Fruit fly (Drosophila melanogaster) whole organism, embryonic: ENCODE results near the gene IntS4.
A peak's percentile ranks its signal among the peaks of the same experiment; 100 is the strongest.

Experiments used
- Abd-B ChIP-seq: fragments of 200-800 bp; sonication (Bioruptor generic); optimal IDR thresholded peaks from 2 replicates; lab custom pipeline; 2018; ENCODE audit warnings: missing biosample characterization, mild to moderate bottlenecking, missing genetic modification characterization, moderate library complexity
- Atf6 ChIP-seq: fragments of 200-800 bp; sonication (Bioruptor generic); IDR thresholded peaks from 2 replicates; pipeline ENCODE4 v1.3.6; 2022; ENCODE audit warnings: missing biosample characterization, missing genetic modification characterization
- Bgb ChIP-seq: fragments of 200-800 bp; sonication (Bioruptor generic); IDR thresholded peaks from 2 replicates; pipeline ENCODE4 v1.3.6; 2022; ENCODE audit warnings: missing biosample characterization, missing genetic modification characterization; ENCODE audit not compliant: partially characterized antibody
- Blimp-1 ChIP-seq: fragments of 200-800 bp; sonication (Bioruptor generic); optimal IDR thresholded peaks from 3 replicates; lab custom pipeline; 2018; ENCODE audit warnings: missing biosample characterization, missing genetic modification characterization, mild to moderate bottlenecking, moderate library complexity, missing genetic modification reagents
- CG10147 ChIP-seq: fragments of 200-800 bp; sonication (Bioruptor generic); optimal IDR thresholded peaks from 2 replicates; lab custom pipeline; 2019; ENCODE audit warnings: missing biosample characterization, mild to moderate bottlenecking, missing genetic modification characterization, moderate library complexity
- CG10543 ChIP-seq: fragments of 200-800 bp; sonication (Bioruptor generic); optimal IDR thresholded peaks from 3 replicates; lab custom pipeline; 2017; ENCODE audit warnings: missing biosample characterization, mild to moderate bottlenecking, missing genetic modification characterization, moderate library complexity
- CG14710 ChIP-seq: fragments of 200-800 bp; sonication (Bioruptor generic); optimal IDR thresholded peaks from 3 replicates; lab custom pipeline; 2019; ENCODE audit warnings: missing biosample characterization, mild to moderate bottlenecking, missing genetic modification characterization, moderate library complexity
- CG17186 ChIP-seq: fragments of 200-800 bp; sonication (Bioruptor generic); optimal IDR thresholded peaks from 3 replicates; lab custom pipeline; 2017; ENCODE audit warnings: missing biosample characterization, missing genetic modification reagents, missing genetic modification characterization
- CG17361 ChIP-seq: fragments of 200-800 bp; sonication (Bioruptor generic); IDR thresholded peaks from 3 replicates; pipeline ENCODE4 v1.3.6; 2022; ENCODE audit warnings: missing biosample characterization, missing genetic modification characterization
- CG1832 ChIP-seq: fragments of 200-800 bp; sonication (Bioruptor generic); optimal IDR thresholded peaks from 2 replicates; lab custom pipeline; 2017; ENCODE audit warnings: missing biosample characterization, mild to moderate bottlenecking, missing genetic modification characterization, inconsistent platforms
- CG2202 ChIP-seq: fragments of 200-800 bp; sonication (Bioruptor generic); optimal IDR thresholded peaks from 2 replicates; lab custom pipeline; 2018; ENCODE audit warnings: missing biosample characterization, mild to moderate bottlenecking, missing genetic modification characterization
- CG31441 ChIP-seq: fragments of 200-800 bp; sonication (Bioruptor generic); IDR thresholded peaks from 2 replicates; pipeline ENCODE4 v1.3.6; 2022; ENCODE audit warnings: missing biosample characterization, missing genetic modification characterization
- CG34422 ChIP-seq: fragments of 200-800 bp; sonication (Bioruptor generic); IDR thresholded peaks from 3 replicates; pipeline ENCODE4 v1.3.6; 2022; ENCODE audit warnings: missing biosample characterization, missing genetic modification characterization
- CG4854 ChIP-seq: fragments of 200-800 bp; sonication (Bioruptor generic); optimal IDR thresholded peaks from 2 replicates; lab custom pipeline; 2016; ENCODE audit warnings: missing biosample characterization, missing genetic modification characterization, inconsistent platforms
- CG9727 ChIP-seq: fragments of 200-800 bp; sonication (Bioruptor generic); optimal IDR thresholded peaks from 3 replicates; lab custom pipeline; 2017; ENCODE audit warnings: missing biosample characterization, mild to moderate bottlenecking, missing genetic modification characterization
- CG9932 ChIP-seq: fragments of 200-800 bp; sonication (Bioruptor generic); IDR thresholded peaks from 2 replicates; pipeline ENCODE4 v1.3.6; 2022; ENCODE audit warnings: missing biosample characterization, missing genetic modification characterization
- CTCF ChIP-seq: fragments of 200-800 bp; sonication (Bioruptor generic); optimal IDR thresholded peaks from 2 replicates; lab custom pipeline; 2017; ENCODE audit warnings: missing biosample characterization, mild to moderate bottlenecking, missing genetic modification characterization, moderate library complexity
- D ChIP-seq, 2 experiments: fragments of 200-800 bp in 1 of 2; fragments of >200 bp in 1 of 2; sonication (Bioruptor generic) in 1 of 2; optimal IDR thresholded peaks; 2 replicates in 1 of 2; 3 replicates in 1 of 2; lab custom pipeline; 2017; ENCODE audit warnings: mild to moderate bottlenecking in 1 of 2, missing biosample characterization in 1 of 2, missing genetic modification characterization in 1 of 2, missing genetic modification reagents in 1 of 2
- Dad ChIP-seq: fragments of 200-800 bp; sonication (Bioruptor generic); optimal IDR thresholded peaks from 3 replicates; lab custom pipeline; 2016; ENCODE audit warnings: missing biosample characterization, missing genetic modification characterization
- Dfd ChIP-seq, 2 experiments: fragments of >200 bp; optimal IDR thresholded peaks; 2 replicates each; lab custom pipeline; 2017; ENCODE audit warnings: missing biosample characterization in 2 of 2, missing genetic modification characterization in 2 of 2
- Ets97D ChIP-seq: fragments of 200-800 bp; sonication (Bioruptor generic); optimal IDR thresholded peaks from 3 replicates; lab custom pipeline; 2016; ENCODE audit warnings: missing biosample characterization, missing genetic modification characterization
- HLHmδ ChIP-seq: fragments of 200-800 bp; sonication (Bioruptor generic); optimal IDR thresholded peaks from 2 replicates; lab custom pipeline; 2018; ENCODE audit warnings: missing biosample characterization, mild to moderate bottlenecking, missing genetic modification characterization, moderate library complexity
- Hsf ChIP-seq: fragments of 200-800 bp; sonication (Bioruptor generic); optimal IDR thresholded peaks from 3 replicates; lab custom pipeline; 2016; ENCODE audit warnings: missing biosample characterization, missing genetic modification characterization
- Lhr ChIP-seq: fragments of 200-800 bp; sonication (Bioruptor generic); optimal IDR thresholded peaks from 3 replicates; lab custom pipeline; 2017; ENCODE audit warnings: mild to moderate bottlenecking, missing biosample characterization, missing genetic modification reagents, missing genetic modification characterization
- Max ChIP-seq: fragments of 200-800 bp; sonication (Bioruptor generic); optimal IDR thresholded peaks from 2 replicates; lab custom pipeline; 2016; ENCODE audit warnings: missing biosample characterization, mild to moderate bottlenecking, missing genetic modification characterization
- Opbp ChIP-seq: fragments of 200-800 bp; sonication (Bioruptor generic); IDR thresholded peaks from 3 replicates; pipeline ENCODE4 v1.3.6; 2022; ENCODE audit warnings: missing biosample characterization, missing genetic modification characterization; ENCODE audit not compliant: partially characterized antibody
- Scr ChIP-seq: fragments of 200-800 bp; sonication (Bioruptor generic); IDR thresholded peaks from 2 replicates; pipeline ENCODE4 v1.3.6; 2022; ENCODE audit warnings: missing biosample characterization, missing genetic modification characterization; ENCODE audit not compliant: partially characterized antibody
- Sry-δ ChIP-seq: fragments of 200-800 bp; sonication (Bioruptor generic); optimal IDR thresholded peaks from 2 replicates; lab custom pipeline; 2016; ENCODE audit warnings: missing biosample characterization, missing genetic modification characterization
- YL-1 ChIP-seq: fragments of 200-800 bp; sonication (Bioruptor generic); optimal IDR thresholded peaks from 3 replicates; lab custom pipeline; 2017; ENCODE audit warnings: missing biosample characterization, mild to moderate bottlenecking, missing genetic modification characterization
- ato ChIP-seq: fragments of 200-800 bp; sonication (Bioruptor generic); IDR thresholded peaks from 2 replicates; pipeline ENCODE4 v1.3.6; 2022; ENCODE audit warnings: missing biosample characterization, missing genetic modification characterization; ENCODE audit not compliant: partially characterized antibody
- bab2 ChIP-seq: fragments of 200-800 bp; sonication (Bioruptor generic); optimal IDR thresholded peaks from 2 replicates; lab custom pipeline; 2016; ENCODE audit warnings: missing biosample characterization, missing genetic modification characterization
- dimm ChIP-seq: fragments of 200-800 bp; sonication (Bioruptor generic); IDR thresholded peaks from 2 replicates; pipeline ENCODE4 v1.3.6; 2022; ENCODE audit warnings: missing biosample characterization, missing genetic modification characterization
- gcm ChIP-seq: fragments of 200-800 bp; sonication (Bioruptor generic); optimal IDR thresholded peaks from 2 replicates; lab custom pipeline; 2019; ENCODE audit warnings: missing biosample characterization, mild to moderate bottlenecking, missing genetic modification characterization, moderate library complexity
- gem ChIP-seq: fragments of 200-800 bp; sonication (Bioruptor generic); optimal IDR thresholded peaks from 2 replicates; lab custom pipeline; 2019; ENCODE audit warnings: missing biosample characterization, mild to moderate bottlenecking, missing genetic modification characterization, moderate library complexity
- nerfin-2 ChIP-seq: fragments of 200-800 bp; sonication (Bioruptor generic); IDR thresholded peaks from 2 replicates; pipeline ENCODE4 v1.3.6; 2022; ENCODE audit warnings: missing biosample characterization, missing genetic modification characterization; ENCODE audit not compliant: partially characterized antibody
- nom ChIP-seq: fragments of 200-800 bp; sonication (Bioruptor generic); optimal IDR thresholded peaks from 2 replicates; lab custom pipeline; 2017; ENCODE audit warnings: missing biosample characterization, missing genetic modification characterization, mild to moderate bottlenecking, moderate library complexity, missing genetic modification reagents
- otp ChIP-seq: fragments of 200-800 bp; sonication (Bioruptor generic); IDR thresholded peaks from 3 replicates; pipeline ENCODE4, ENCODE4 v1.3.6; 2022; ENCODE audit warnings: missing biosample characterization, missing genetic modification characterization
- pita ChIP-seq: fragments of 200-800 bp; sonication (Bioruptor generic); optimal IDR thresholded peaks from 2 replicates; lab custom pipeline; 2017; ENCODE audit warnings: missing biosample characterization, mild to moderate bottlenecking, missing genetic modification characterization
- psq ChIP-seq: fragments of 200-800 bp; sonication (Bioruptor generic); optimal IDR thresholded peaks from 2 replicates; lab custom pipeline; 2017; ENCODE audit warnings: missing biosample characterization, missing genetic modification characterization
- rib ChIP-seq: fragments of 200-800 bp; sonication (Bioruptor generic); IDR thresholded peaks from 2 replicates; pipeline ENCODE4 v1.3.6; 2022; ENCODE audit warnings: missing biosample characterization, missing genetic modification characterization
- run ChIP-seq: fragments of 200-800 bp; sonication (Bioruptor generic); optimal IDR thresholded peaks from 3 replicates; lab custom pipeline; 2018; ENCODE audit warnings: missing biosample characterization, mild to moderate bottlenecking, missing genetic modification characterization
- sc ChIP-seq, 3 experiments: fragments of >200 bp in 2 of 3; fragments of 200-800 bp in 1 of 3; sonication (Bioruptor generic) in 1 of 3; optimal IDR thresholded peaks; 2 replicates in 2 of 3; 3 replicates in 1 of 3; lab custom pipeline; 2017; ENCODE audit warnings: mild to moderate bottlenecking in 1 of 3, missing biosample characterization in 1 of 3, missing genetic modification characterization in 1 of 3, missing genetic modification reagents in 1 of 3
- sens-2 ChIP-seq: fragments of 200-800 bp; sonication (Bioruptor generic); IDR thresholded peaks from 2 replicates; pipeline ENCODE4 v1.3.6; 2022; ENCODE audit warnings: missing biosample characterization, missing genetic modification characterization
- slbo ChIP-seq: fragments of 200-800 bp; sonication (Bioruptor generic); IDR thresholded peaks from 2 replicates; pipeline ENCODE4 v1.3.6; 2022; ENCODE audit warnings: missing biosample characterization, missing genetic modification characterization
- ttk ChIP-seq: fragments of 200-800 bp; sonication (Bioruptor generic); IDR thresholded peaks from 2 replicates; pipeline ENCODE4 v2.1.2; 2022; ENCODE audit warnings: missing biosample characterization, missing genetic modification characterization
- vvl ChIP-seq: fragments of 200-800 bp; sonication (Bioruptor generic); IDR thresholded peaks from 2 replicates; pipeline ENCODE4 v1.3.6; 2022; ENCODE audit warnings: missing biosample characterization, missing genetic modification characterization
- zfh1 ChIP-seq: fragments of 200-800 bp; sonication (Bioruptor generic); IDR thresholded peaks from 3 replicates; pipeline ENCODE4 v1.3.6; 2022; ENCODE audit warnings: missing biosample characterization, missing genetic modification characterization

Gene IntS4

dm6 chrX:8560087-8560999, 1.8 kb upstream of the IntS4 start, which contains the start of the genes CG12112 and Trf4-1 (continued):
- TF ChIP-seq CG17361 (peak; percentile 51; the same call in 1 of the 3 replicates), sc (optimal IDR thresholded peaks at IDR 0.05; lab: Kevin White, UChicago) (no peak), sc (GFP tag; optimal IDR thresholded peaks at IDR 0.05; lab: Kevin White, UChicago) (no peak), CG14710 (tag; lab: Kevin White, UChicago) (peak; percentile 61), Dad (GFP tag; lab: Kevin White, UChicago) (no peak), nerfin-2 (GFP tag; lab: Robert Waterston, UW) (peak; percentile 43; the same call in 1 of the 2 replicates), psq (peak; percentile 31), Lhr (peak; percentile 71), CG9727 (no peak), Atf6 (GFP tag; lab: Robert Waterston, UW) (no peak), CG10543 (GFP tag; lab: Kevin White, UChicago) (peak; percentile 35), pita (GFP tag; lab: Kevin White, UChicago) (peak; percentile 80), Dfd (GFP tag; optimal IDR thresholded peaks at IDR 0.05; lab: Kevin White, UChicago) (no peak), nom (peak; percentile 49), Abd-B (GFP tag; lab: Kevin White, UChicago) (peak; percentile 45), Ets97D (GFP tag; lab: Kevin White, UChicago) (peak; percentile 57), Opbp (peak; percentile 78), run (tag; lab: Kevin White, UChicago) (no peak), Max (GFP tag; lab: Kevin White, UChicago) (peak; percentile 31), Bgb (GFP tag; lab: Robert Waterston, UW) (peak; percentile 83), dimm (no peak), Hsf (GFP tag; lab: Kevin White, UChicago) (peak; percentile 19), CTCF (GFP tag; lab: Kevin White, UChicago) (peak; percentile 46), YL-1 (peak; percentile 56), ttk (GFP tag; lab: Robert Waterston, UW) (no peak), gem (tag; lab: Kevin White, UChicago) (peak; percentile 27), ato (GFP tag; lab: Robert Waterston, UW) (peak; percentile 50; the same call in 1 of the 2 replicates), bab2 (GFP tag; lab: Kevin White, UChicago) (no peak), CG10147 (GFP tag; lab: Kevin White, UChicago) (no peak), Blimp-1 (GFP tag; lab: Kevin White, UChicago) (no peak), HLHmδ (GFP tag; lab: Kevin White, UChicago) (no peak), Sry-δ (GFP tag; lab: Kevin White, UChicago) (peak; percentile 91), gcm (GFP tag; lab: Kevin White, UChicago) (peak; percentile 29), zfh1 (GFP tag; lab: Robert Waterston, UW) (0 out of 3 replicates have a peak, but pooled peaks have one; percentile 34), D (optimal IDR thresholded peaks at IDR 0.05; lab: Kevin White, UChicago) (peak; percentile 14), D (GFP tag; optimal IDR thresholded peaks at IDR 0.05; lab: Kevin White, UChicago) (no peak), otp (no peak), CG4854 (no peak), rib (GFP tag; lab: Robert Waterston, UW) (0 out of 2 replicates have a peak, but pooled peaks have one; percentile 30), CG17186 (peak; percentile 20), CG34422 (0 out of 3 replicates have a peak, but pooled peaks have one; percentile 9), CG31441 (GFP tag; lab: Robert Waterston, UW) (peak; percentile 35; the same call in 1 of the 2 replicates), sens-2 (GFP tag; lab: Robert Waterston, UW) (no peak), CG2202 (tag; lab: Kevin White, UChicago) (no peak), Scr (GFP tag; lab: Robert Waterston, UW) (peak; percentile 78), CG1832 (GFP tag; lab: Kevin White, UChicago) (peak; percentile 86), vvl (GFP tag; lab: Robert Waterston, UW) (no peak; the same call in 1 of the 2 replicates), slbo (GFP tag; lab: Robert Waterston, UW) (0 out of 2 replicates have a peak, but pooled peaks have one; percentile 38), CG9932 (GFP tag; lab: Robert Waterston, UW) (peak; percentile 42; the same call in 1 of the 2 replicates)
